Fruit fly (Drosophila melanogaster) whole organism, wandering third instar larva: ENCODE measurements around the gene boss.

ENCODE experiments used
- GATAd ChIP-seq: sonication (Bioruptor generic); optimal IDR thresholded peaks from 2 replicates; lab custom pipeline; 2016; ENCODE audit warnings: missing biosample characterization, missing genetic modification characterization
- Hr78 ChIP-seq: fragments of >200 bp; optimal IDR thresholded peaks from 2 replicates; lab custom pipeline; 2017; ENCODE audit warnings: missing biosample characterization, missing genetic modification characterization
- Jra ChIP-seq: sonication (Bioruptor generic); optimal IDR thresholded peaks from 2 replicates; lab custom pipeline; 2016; ENCODE audit warnings: missing biosample characterization, missing genetic modification characterization
- OdsH ChIP-seq: fragments of 200-800 bp; sonication (Bioruptor generic); optimal IDR thresholded peaks from 2 replicates; lab custom pipeline; 2016; ENCODE audit warnings: missing biosample characterization, mild to moderate bottlenecking, missing genetic modification characterization
- Vsx2 ChIP-seq: fragments of 200-300, 225-300 bp; sonication (Bioruptor generic); optimal IDR thresholded peaks from 2 replicates; lab custom pipeline; 2018; ENCODE audit warnings: missing biosample characterization, missing genetic modification characterization; ENCODE audit not compliant: partially characterized antibody
- br ChIP-seq: fragments of 200-800 bp; sonication (Bioruptor generic); optimal IDR thresholded peaks from 2 replicates; lab custom pipeline; 2016; ENCODE audit warnings: missing biosample characterization, missing genetic modification characterization
- dmrt93B ChIP-seq: fragments of 200-800 bp; sonication (Bioruptor generic); optimal IDR thresholded peaks from 2 replicates; lab custom pipeline; 2018; ENCODE audit warnings: missing biosample characterization, mild to moderate bottlenecking, missing genetic modification characterization
- fru ChIP-seq: fragments of 200-800 bp; sonication (Bioruptor generic); optimal IDR thresholded peaks from 3 replicates; lab custom pipeline; 2016; ENCODE audit warnings: missing biosample characterization, mild to moderate bottlenecking, missing genetic modification characterization
- h ChIP-seq: fragments of 200-800 bp; sonication (Bioruptor generic); optimal IDR thresholded peaks from 3 replicates; lab custom pipeline; 2016; ENCODE audit warnings: missing biosample characterization, mild to moderate bottlenecking, missing genetic modification characterization
- pan ChIP-seq: fragments of >200 bp; optimal IDR thresholded peaks from 2 replicates; lab custom pipeline; 2017
- psq ChIP-seq: fragments of 200-800 bp; sonication (Bioruptor generic); optimal IDR thresholded peaks from 3 replicates; lab custom pipeline; 2017; ENCODE audit warnings: missing biosample characterization, mild to moderate bottlenecking, missing genetic modification characterization, moderate library complexity
- tai ChIP-seq: sonication (Bioruptor generic); optimal IDR thresholded peaks from 2 replicates; lab custom pipeline; 2016; ENCODE audit warnings: missing biosample characterization, missing genetic modification characterization
- usp ChIP-seq: fragments of >200 bp; optimal IDR thresholded peaks from 2 replicates; lab custom pipeline; 2017; ENCODE audit warnings: missing biosample characterization, missing genetic modification characterization

DNA sequence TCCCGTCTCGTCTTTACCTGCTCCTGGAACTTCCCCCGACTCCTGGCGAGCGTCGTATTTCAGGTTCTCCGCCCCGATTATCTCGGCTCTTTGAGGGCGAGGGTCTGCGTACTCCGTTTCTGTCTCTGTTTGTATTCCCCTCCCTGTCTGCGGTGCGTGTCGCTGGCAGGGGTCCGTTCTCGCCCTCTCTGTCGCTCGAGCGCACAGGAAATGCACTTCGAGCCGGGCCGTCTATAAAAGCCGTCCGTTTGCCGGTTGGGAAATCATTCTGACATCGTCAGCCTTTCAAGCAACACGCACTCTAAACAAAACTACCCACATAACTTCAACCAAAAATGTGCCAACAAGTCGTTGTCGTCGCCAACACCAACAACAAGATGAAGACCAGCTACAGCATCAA is 48.8 kb downstream of the boss start:
- no peak for TF ChIP-seq h (GFP tag; lab: Kevin White, UChicago)
- no peak for TF ChIP-seq pan (lab: Kevin White, UChicago)
- no peak for TF ChIP-seq usp (GFP tag; lab: Kevin White, UChicago)
- peak; percentile 11 for TF ChIP-seq br (GFP tag; lab: Kevin White, UChicago)
- no peak for TF ChIP-seq GATAd (GFP tag; lab: Kevin White, UChicago)
- peak; percentile 28 for TF ChIP-seq fru (GFP tag; lab: Kevin White, UChicago)
- no peak for TF ChIP-seq tai (GFP tag; lab: Kevin White, UChicago)
- no peak for TF ChIP-seq OdsH (GFP tag; lab: Kevin White, UChicago)
- TF ChIP-seq Vsx2 (GFP tag; lab: Kevin White, UChicago) = peak; percentile 44
- TF ChIP-seq dmrt93B (GFP tag; lab: Kevin White, UChicago) = no peak
- no peak for TF ChIP-seq Jra (GFP tag; lab: Kevin White, UChicago)
- TF ChIP-seq Hr78 (GFP tag; lab: Kevin White, UChicago) = no peak
- TF ChIP-seq psq (GFP tag; lab: Kevin White, UChicago) = no peak
